Fruit fly (Drosophila melanogaster) Kc167 (cell line): ENCODE measurements around the gene BORCS5.

Source experiments
- Myc ChIP-seq: fragments of >200 bp; optimal IDR thresholded peaks from 2 replicates; lab custom pipeline; 2017; ENCODE audit warnings: missing external identifiers
- Sin3A ChIP-seq: fragments of >200 bp; optimal IDR thresholded peaks from 2 replicates; lab custom pipeline; 2018; ENCODE audit warnings: missing external identifiers
- h ChIP-seq: fragments of >200 bp; optimal IDR thresholded peaks from 3 replicates; lab custom pipeline; 2018; ENCODE audit warnings: missing external identifiers
- insv ChIP-seq: fragments of >200 bp; optimal IDR thresholded peaks from 3 replicates; lab custom pipeline; 2018; ENCODE audit warnings: missing external identifiers
- psq ChIP-seq: fragments of >200 bp; optimal IDR thresholded peaks from 2 replicates; lab custom pipeline; 2017; ENCODE audit warnings: missing external identifiers
- ttk ChIP-seq: sonication (Bioruptor generic); optimal IDR thresholded peaks from 2 replicates; lab custom pipeline; 2017; ENCODE audit warnings: missing external identifiers

BORCS5 gene

DNA sequence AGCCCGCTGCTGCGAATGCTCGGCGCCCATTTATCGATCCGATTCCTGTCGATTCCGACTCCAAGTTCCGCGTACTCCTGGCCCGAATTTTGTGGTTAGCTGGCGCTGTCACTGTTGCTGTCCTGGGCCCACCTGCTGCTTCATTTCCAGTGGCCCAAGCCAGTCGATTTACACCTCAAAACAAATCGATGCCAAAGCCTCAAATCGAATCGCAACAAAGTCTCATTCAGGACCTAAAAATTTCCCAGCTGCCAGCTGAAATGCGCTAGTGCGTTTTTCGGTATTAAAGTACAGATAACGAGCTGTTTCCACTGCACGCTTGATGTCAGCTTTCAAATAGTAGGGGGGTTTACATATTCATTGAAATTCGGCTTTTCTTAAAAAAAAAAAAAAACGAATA is at the start of gene BORCS5:
TSS of gene BORCS5 (minus strand) at position 263 of the 400 bp plus-strand sequence.
- TF ChIP-seq insv (lab: Kevin White, UChicago) = no peak
- TF ChIP-seq ttk (lab: Kevin White, UChicago) = no peak
- no peak for TF ChIP-seq Sin3A (lab: Kevin White, UChicago)
- TF ChIP-seq Myc (lab: Kevin White, UChicago) = no peak
- TF ChIP-seq h (lab: Kevin White, UChicago) = no peak
- no peak for TF ChIP-seq psq

dm6 chrX:11920959-11921358 is 48.4 kb upstream of the BORCS5 start:
- TF ChIP-seq Myc (lab: Kevin White, UChicago) (no peak), Sin3A (lab: Kevin White, UChicago) (no peak), h (lab: Kevin White, UChicago) (no peak), ttk (lab: Kevin White, UChicago) (no peak), psq (no peak), insv (lab: Kevin White, UChicago) (no peak)

- no peak for TF ChIP-seq Sin3A (lab: Kevin White, UChicago)
- no peak for TF ChIP-seq h (lab: Kevin White, UChicago)
- TF ChIP-seq insv (lab: Kevin White, UChicago) = no peak
- TF ChIP-seq Myc (lab: Kevin White, UChicago) = no peak
- no peak for TF ChIP-seq ttk (lab: Kevin White, UChicago)
- TF ChIP-seq psq = no peak
Observed at dm6 chrX:11917056-11917633, 44.6 kb upstream of the BORCS5 start, which contains the start of gene pot. pot (minus strand) TSS chrX:11917260.

DNA sequence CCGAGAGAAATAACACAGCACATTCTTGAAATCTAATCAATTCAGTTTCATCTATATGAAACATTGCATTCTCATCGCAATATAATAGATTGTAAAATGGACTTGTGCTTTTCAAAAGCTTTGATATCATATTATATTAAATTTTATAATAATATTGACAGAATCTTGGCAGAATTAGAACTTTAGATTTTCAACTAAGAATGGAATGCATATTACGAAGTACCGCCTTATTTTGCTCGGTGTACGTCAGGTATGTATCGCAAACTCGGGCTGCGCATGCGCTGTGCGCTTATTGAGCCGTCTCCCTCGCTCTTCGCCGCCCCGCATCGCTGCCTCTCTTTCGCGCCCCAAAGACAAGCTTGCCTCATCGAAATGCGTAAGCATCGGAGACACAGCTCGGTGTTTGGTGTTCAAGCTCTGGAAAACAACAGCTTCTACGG is 42.6 kb upstream of the BORCS5 start:
- no peak for TF ChIP-seq insv (lab: Kevin White, UChicago)
- no peak for TF ChIP-seq Myc (lab: Kevin White, UChicago)

- TF ChIP-seq ttk (lab: Kevin White, UChicago) (no peak), h (lab: Kevin White, UChicago) (no peak), Myc (lab: Kevin White, UChicago) (no peak), Sin3A (lab: Kevin White, UChicago) (no peak), insv (lab: Kevin White, UChicago) (no peak), psq (no peak)
Observed at dm6 chrX:11913581-11913980, 41.0 kb upstream of the BORCS5 start.

DNA sequence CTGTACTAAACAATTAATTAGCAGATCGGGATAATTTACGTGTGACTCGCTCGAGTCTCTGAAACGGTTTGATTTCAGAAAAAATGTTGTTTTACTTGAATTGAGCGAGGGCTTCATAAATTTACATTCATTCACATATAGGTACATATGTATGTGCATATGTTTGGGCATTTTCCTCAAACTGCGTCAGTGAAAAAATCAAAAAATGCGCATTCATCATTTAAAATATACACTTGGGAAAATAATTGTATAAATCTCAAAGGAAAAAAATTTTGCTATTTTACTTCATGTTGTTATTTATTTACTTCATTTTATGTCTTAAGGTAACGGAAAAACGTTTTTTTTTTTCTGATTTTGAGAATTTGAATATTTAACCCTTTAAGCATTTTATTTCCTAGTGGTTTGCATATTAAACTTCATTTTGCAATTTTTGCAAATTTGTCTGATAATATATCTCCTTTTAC is 34.3 kb upstream of the BORCS5 start, which contains the start of gene CG43156:
TSS of gene CG43156 (minus strand) at position 51 of the 464 bp plus-strand sequence.
- TF ChIP-seq h (lab: Kevin White, UChicago) (no peak), Myc (lab: Kevin White, UChicago) (no peak), insv (lab: Kevin White, UChicago) (no peak), psq (no peak), Sin3A (lab: Kevin White, UChicago) (no peak), ttk (lab: Kevin White, UChicago) (no peak)

dm6 chrX:11905144-11905543 is 32.6 kb upstream of the BORCS5 start, which contains the start of gene Upf1:
Upf1 (minus strand) TSS chrX:11905371.
- no peak for TF ChIP-seq Myc (lab: Kevin White, UChicago)
- TF ChIP-seq Sin3A (lab: Kevin White, UChicago) = no peak
- no peak for TF ChIP-seq psq

DNA sequence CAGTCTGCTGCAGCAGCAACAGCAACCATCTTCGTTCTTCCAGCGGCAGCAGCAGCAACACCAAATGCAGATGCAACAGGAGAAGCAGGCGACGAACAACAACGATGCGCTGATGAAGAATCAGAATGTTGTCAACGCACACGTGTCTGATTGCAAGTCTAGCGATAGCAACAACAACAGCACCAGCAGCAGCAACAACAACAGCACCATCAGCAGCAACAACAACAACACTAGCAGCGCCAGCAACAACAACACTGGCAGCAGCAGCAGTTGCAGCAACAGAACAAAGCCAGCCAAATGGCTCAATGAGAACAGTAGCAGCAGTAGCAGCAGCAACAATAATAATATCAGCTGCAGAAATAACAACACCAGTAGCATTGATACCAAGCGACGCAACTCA is 22.6 kb upstream of the BORCS5 start:
- TF ChIP-seq ttk (lab: Kevin White, UChicago) (no peak), insv (lab: Kevin White, UChicago) (no peak), Sin3A (lab: Kevin White, UChicago) (no peak), h (lab: Kevin White, UChicago) (no peak), psq (no peak), Myc (lab: Kevin White, UChicago) (no peak)

DNA sequence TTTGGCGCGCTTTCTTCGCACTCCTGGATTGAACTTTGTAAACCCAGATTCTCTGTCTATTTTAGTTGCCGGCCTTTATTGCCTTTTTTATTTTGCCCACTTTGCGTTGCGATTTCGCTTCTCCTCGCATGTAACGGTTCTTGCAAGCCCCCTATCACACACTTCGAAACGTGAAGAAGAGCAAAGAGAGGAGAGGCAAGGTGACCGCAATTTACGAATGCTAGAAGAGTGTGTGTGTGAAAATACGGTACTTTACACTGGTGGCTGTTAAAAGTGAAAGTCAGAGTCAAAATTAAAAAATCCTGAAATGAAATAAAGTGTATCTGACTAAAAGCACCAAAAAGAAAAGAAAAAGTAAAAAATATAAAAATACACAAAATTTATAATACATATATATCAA is 21.6 kb upstream of the BORCS5 start:
- TF ChIP-seq h (lab: Kevin White, UChicago) (no peak), insv (lab: Kevin White, UChicago) (no peak), psq (no peak), ttk (lab: Kevin White, UChicago) (no peak), Myc (lab: Kevin White, UChicago) (no peak), Sin3A (lab: Kevin White, UChicago) (no peak)

dm6 chrX:11893643-11894042 is 21.1 kb upstream of the BORCS5 start, which contains the start of gene wisp:
wisp (plus strand) TSS chrX:11893943.
- TF ChIP-seq insv (lab: Kevin White, UChicago) (no peak), h (lab: Kevin White, UChicago) (no peak), ttk (lab: Kevin White, UChicago) (no peak), psq (no peak), Myc (lab: Kevin White, UChicago) (no peak), Sin3A (lab: Kevin White, UChicago) (no peak)

DNA sequence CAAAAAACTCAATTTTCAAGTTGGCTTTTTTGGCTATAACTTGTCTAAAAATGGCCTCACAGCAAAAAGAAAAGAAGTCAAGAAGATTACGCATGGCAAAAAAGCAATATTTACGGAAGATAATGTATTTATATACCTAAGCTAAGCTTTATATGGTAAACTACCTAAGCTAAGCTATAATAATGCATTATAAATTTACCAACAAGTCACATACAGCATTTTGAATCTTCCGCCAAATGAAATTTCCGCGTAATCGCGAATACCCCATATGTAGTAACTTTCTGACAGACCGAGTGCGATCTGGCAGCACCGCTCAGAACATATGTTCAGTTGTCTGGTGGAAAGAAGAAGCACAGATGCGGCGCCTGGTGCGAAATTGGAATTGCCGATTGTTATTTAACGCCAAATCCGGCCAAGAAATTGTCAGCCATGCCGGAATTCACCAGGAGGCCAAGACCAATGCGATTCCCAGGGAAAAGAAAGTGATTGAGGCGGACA is 19.2 kb upstream of the BORCS5 start, which contains the start of gene sicily:
TSS of gene sicily (plus strand) at position 51 of the 498 bp plus-strand sequence.
- TF ChIP-seq ttk (lab: Kevin White, UChicago) = no peak
- no peak for TF ChIP-seq Sin3A (lab: Kevin White, UChicago)
- no peak for TF ChIP-seq Myc (lab: Kevin White, UChicago)
- no peak for TF ChIP-seq insv (lab: Kevin White, UChicago)

dm6 chrX:11888142-11888541 is 15.6 kb upstream of the BORCS5 start, which contains the start of gene CG1840:
CG1840 (plus strand) TSS chrX:11888352.
- no peak for TF ChIP-seq h (lab: Kevin White, UChicago)
- no peak for TF ChIP-seq insv (lab: Kevin White, UChicago)
- TF ChIP-seq Myc (lab: Kevin White, UChicago) = no peak
- no peak for TF ChIP-seq psq
- TF ChIP-seq ttk (lab: Kevin White, UChicago) = no peak
- TF ChIP-seq Sin3A (lab: Kevin White, UChicago) = no peak
